Fruit fly (Drosophila melanogaster): ENCODE measurements around the gene CG14262.

CG14262 gene

dm6 chr3R:27288202-27289135, 23.2 kb upstream of the CG14262 start, which contains the start of the genes bigmax and Hmu (continued):
- TF ChIP-seq tna (GFP tag; IDR thresholded peaks at IDR 0.05; ENCODE audit: partially characterized antibody) (peak; percentile 71), slou (GFP tag; optimal IDR thresholded peaks at IDR 0.05) (peak; percentile 63), pum (GFP tag; optimal IDR thresholded peaks at IDR 0.05) (peak; percentile 85), CG1024 (GFP tag; IDR thresholded peaks at IDR 0.05) (peak; percentile 63; the same call in 1 of the 2 replicates), Dad (GFP tag; optimal IDR thresholded peaks at IDR 0.05) (peak; percentile 86), run (tag; optimal IDR thresholded peaks at IDR 0.05) (peak; percentile 14), Opbp (GFP tag; IDR thresholded peaks at IDR 0.05; ENCODE audit: partially characterized antibody) (peak; percentile 86), p53 (GFP tag; optimal IDR thresholded peaks at IDR 0.05) (peak; percentile 60), Six4 (GFP tag; optimal IDR thresholded peaks at IDR 0.05) (peak; percentile 61), phol (tag; optimal IDR thresholded peaks at IDR 0.05) (peak; percentile 87), HLHmδ (GFP tag; optimal IDR thresholded peaks at IDR 0.05) (no peak), ftz-f1 (GFP tag; optimal IDR thresholded peaks at IDR 0.05) (peak; percentile 95), C15 (GFP tag; IDR thresholded peaks at IDR 0.05) (peak; percentile 58; the same call in 1 of the 3 replicates), Sox100B (GFP tag; optimal IDR thresholded peaks at IDR 0.05) (no peak), bab2 (GFP tag; optimal IDR thresholded peaks at IDR 0.05) (peak; percentile 92), Ssrp (tag; optimal IDR thresholded peaks at IDR 0.05) (peak; percentile 70), mirr (GFP tag; optimal IDR thresholded peaks at IDR 0.05) (peak; percentile 92), lilli (GFP tag; optimal IDR thresholded peaks at IDR 0.05) (peak; percentile 94), Dref (GFP tag; IDR thresholded peaks at IDR 0.05) (peak; percentile 67)

DNA sequence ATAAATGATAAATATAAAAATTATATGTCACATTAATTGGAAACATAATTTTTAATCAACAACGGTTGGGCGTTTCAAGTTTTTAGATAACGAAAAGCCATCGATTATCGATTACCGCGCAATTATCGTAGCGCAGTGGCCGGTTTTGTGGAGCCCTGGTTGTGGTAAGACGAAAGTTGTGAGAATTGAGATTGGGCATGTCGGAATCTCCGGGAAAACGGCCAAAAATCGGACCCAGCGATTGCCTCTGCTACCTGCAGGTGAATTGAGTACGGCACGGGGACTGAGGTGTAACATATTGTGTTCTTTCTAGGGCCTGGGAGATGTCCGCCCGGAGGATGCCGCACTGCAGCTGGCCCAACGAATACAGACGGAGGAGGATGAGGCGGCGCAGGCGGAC, 18.4 kb upstream of the CG14262 start, which contains the start of gene CG3368:
Gene CG3368 (plus strand): TSS at position 136 of the 400 bp plus-strand sequence.
- TF ChIP-seq Myb (GFP tag; optimal IDR thresholded peaks at IDR 0.05) (peak; percentile 73), amos (GFP tag; IDR thresholded peaks at IDR 0.05; ENCODE audit: partially characterized antibody) (peak; percentile 57; the same call in 1 of the 2 replicates), Dp (GFP tag; optimal IDR thresholded peaks at IDR 0.05) (peak; percentile 59), chif (GFP tag; optimal IDR thresholded peaks at IDR 0.05) (no peak), CG13123 (GFP tag; optimal IDR thresholded peaks at IDR 0.05) (no peak), hbn (GFP tag; IDR thresholded peaks at IDR 0.05; ENCODE audit: partially characterized antibody) (peak; percentile 30; the same call in 1 of the 2 replicates), trem (tag; optimal IDR thresholded peaks at IDR 0.05) (peak; percentile 24), HLH4C (GFP tag; IDR thresholded peaks at IDR 0.05; ENCODE audit: partially characterized antibody) (peak; percentile 86), CG7963 (GFP tag; IDR thresholded peaks at IDR 0.05; ENCODE audit: partially characterized antibody) (peak; percentile 58), CG11504 (tag; optimal IDR thresholded peaks at IDR 0.05) (peak; percentile 12), knrl (GFP tag; IDR thresholded peaks at IDR 0.05; ENCODE audit: partially characterized antibody) (peak; percentile 46), crp (GFP tag; optimal IDR thresholded peaks at IDR 0.05) (peak in 1 of 2 experiments; percentile 25), gsb-n (tag; optimal IDR thresholded peaks at IDR 0.05) (no peak), E2f2 (GFP tag; IDR thresholded peaks at IDR 0.05) (peak; percentile 66), bbx (GFP tag; IDR thresholded peaks at IDR 0.05; ENCODE audit: partially characterized antibody) (peak; percentile 70), CG6791 (GFP tag; IDR thresholded peaks at IDR 0.05; ENCODE audit: partially characterized antibody) (peak; percentile 73), Scr (GFP tag; IDR thresholded peaks at IDR 0.05; ENCODE audit: partially characterized antibody) (peak; percentile 71), CG14710 (tag; optimal IDR thresholded peaks at IDR 0.05) (peak; percentile 11), zfh1 (GFP tag; IDR thresholded peaks at IDR 0.05) (0 out of 3 replicates have a peak, but pooled peaks have one; percentile 29), CG2116 (GFP tag; optimal IDR thresholded peaks at IDR 0.05) (peak; percentile 52), hb (GFP tag; IDR thresholded peaks at IDR 0.05; ENCODE audit: partially characterized antibody) (peak; percentile 62; the same call in 2 of the 3 replicates), YL-1 (GFP tag; optimal IDR thresholded peaks at IDR 0.05) (peak; percentile 60), gem (tag; optimal IDR thresholded peaks at IDR 0.05) (no peak), sna (GFP tag; IDR thresholded peaks at IDR 0.05; ENCODE audit: partially characterized antibody) (peak; percentile 76), CG17912 (GFP tag; optimal IDR thresholded peaks at IDR 0.05) (no peak), stwl (tag; optimal IDR thresholded peaks at IDR 0.05) (peak; percentile 65), CG7928 (GFP tag; optimal IDR thresholded peaks at IDR 0.05) (peak; percentile 93), ftz-f1 (GFP tag; optimal IDR thresholded peaks at IDR 0.05) (no peak)
